Comparison of ENCODE assay signal across 6 worm cellular contexts in genomic region chrV:15515365-15515764, ce11.
A peak's percentile ranks its signal among the peaks of the same experiment; 100 is the strongest.
TF ChIP-seq lines count a peak whose summit lies in the region.

No protein-coding gene starts in this region.

TF ChIP-seq in whole organism, L1 larva, 84 proteins besides CTCF, POLR2A, EP300 and RAD21:
- peak in 1 of 2 experiments; percentile 52 for TF ChIP-seq lin-35 (GFP tag; optimal IDR thresholded peaks at IDR 0.05; lab: Kevin White, UChicago)
- no peak for TF ChIP-seq F16B12.6 (tag; optimal IDR thresholded peaks at IDR 0.05; lab: Kevin White, UChicago)
- no peak for TF ChIP-seq irx-1 (tag; optimal IDR thresholded peaks at IDR 0.05; lab: Kevin White, UChicago)
- no peak for TF ChIP-seq efl-1 (optimal IDR thresholded peaks at IDR 0.05; lab: Kevin White, UChicago)
- peak in 1 of 2 experiments; percentile 90 for TF ChIP-seq efl-1 (GFP tag; optimal IDR thresholded peaks at IDR 0.05 in 1 of 2; lab: Kevin White, UChicago)
- peak; percentile 2 for TF ChIP-seq lin-14 (GFP tag; optimal IDR thresholded peaks at IDR 0.05; lab: Kevin White, UChicago)
- TF ChIP-seq ceh-90 (tag; optimal IDR thresholded peaks at IDR 0.05; lab: Kevin White, UChicago): no peak
- TF ChIP-seq nhr-71 (tag; optimal IDR thresholded peaks at IDR 0.05; lab: Kevin White, UChicago): peak; percentile 19
- TF ChIP-seq isw-1 (GFP tag; IDR thresholded peaks at IDR 0.05; lab: Robert Waterston, UW): no peak
- no peak for TF ChIP-seq zag-1 (tag; optimal IDR thresholded peaks at IDR 0.05; lab: Kevin White, UChicago)
- TF ChIP-seq mdl-1 (tag; optimal IDR thresholded peaks at IDR 0.05; lab: Kevin White, UChicago): no peak
- peak; percentile 53 for TF ChIP-seq rnt-1 (tag; optimal IDR thresholded peaks at IDR 0.05; lab: Kevin White, UChicago)
- no peak for TF ChIP-seq ztf-11 (tag; optimal IDR thresholded peaks at IDR 0.05; lab: Kevin White, UChicago)
- TF ChIP-seq unc-62 (GFP tag; optimal IDR thresholded peaks at IDR 0.05; lab: Kevin White, UChicago): no peak

TF ChIP-seq in whole organism, L2 larva, 48 proteins besides CTCF, POLR2A, EP300 and RAD21 (continues in another document):
- TF ChIP-seq blmp-1 (tag; optimal IDR thresholded peaks at IDR 0.05; lab: Kevin White, UChicago; ENCODE audit: insufficient read depth) (no peak), nhr-12 (tag; optimal IDR thresholded peaks at IDR 0.05; lab: Kevin White, UChicago) (no peak), lsy-2 (tag; optimal IDR thresholded peaks at IDR 0.05; lab: Kevin White, UChicago) (peak in 1 of 2 experiments; percentile 13), lin-11 (tag; optimal IDR thresholded peaks at IDR 0.05; lab: Kevin White, UChicago) (no peak), lin-13 (GFP tag; optimal IDR thresholded peaks at IDR 0.05; lab: Kevin White, UChicago) (no peak), ceh-82 (tag; optimal IDR thresholded peaks at IDR 0.05; lab: Kevin White, UChicago) (no peak), C34F6.9 (tag; optimal IDR thresholded peaks at IDR 0.05; lab: Kevin White, UChicago) (no peak), crh-2 (tag; optimal IDR thresholded peaks at IDR 0.05; lab: Kevin White, UChicago) (no peak), ztf-1 (GFP tag; conservative IDR thresholded peaks at IDR 0.05; lab: Robert Waterston, UW) (no peak), ztf-11 (tag; optimal IDR thresholded peaks at IDR 0.05; lab: Kevin White, UChicago) (no peak), zag-1 (tag; optimal IDR thresholded peaks at IDR 0.05; lab: Kevin White, UChicago) (no peak), unc-39 (tag; optimal IDR thresholded peaks at IDR 0.05; lab: Kevin White, UChicago) (no peak), fos-1 (tag; optimal IDR thresholded peaks at IDR 0.05; lab: Kevin White, UChicago) (peak; percentile 2), elt-1 (tag; optimal IDR thresholded peaks at IDR 0.05; lab: Kevin White, UChicago) (no peak), unc-62 (GFP tag; optimal IDR thresholded peaks at IDR 0.05; lab: Kevin White, UChicago) (no peak), nhr-25 (tag; optimal IDR thresholded peaks at IDR 0.05; lab: Kevin White, UChicago) (no peak), mbf-1 (tag; optimal IDR thresholded peaks at IDR 0.05; lab: Kevin White, UChicago) (no peak)

TF ChIP-seq in whole organism, L3 larva, 47 proteins besides CTCF, POLR2A, EP300 and RAD21:
- TF ChIP-seq nfya-1 (tag; optimal IDR thresholded peaks at IDR 0.05; lab: Kevin White, UChicago; ENCODE audit: insufficient read depth) (no peak), elt-2 (tag; optimal IDR thresholded peaks at IDR 0.05; lab: Kevin White, UChicago) (peak; percentile 36), pqm-1 (tag; optimal IDR thresholded peaks at IDR 0.05; lab: Kevin White, UChicago) (peak; percentile 54)

TF ChIP-seq in whole organism, L4 larva, 104 proteins besides CTCF, POLR2A, EP300 and RAD21 (continues in another document):
- TF ChIP-seq hlh-30 (tag; optimal IDR thresholded peaks at IDR 0.05; lab: Kevin White, UChicago; ENCODE audit: insufficient read depth) (peak; percentile 18), mxl-2 (GFP tag; conservative IDR thresholded peaks at IDR 0.05; lab: Robert Waterston, UW) (0 out of 2 replicates have a peak, but pooled peaks have one; percentile 36), vab-7 (GFP tag; IDR thresholded peaks at IDR 0.05; lab: Robert Waterston, UW) (peak; percentile 59), madf-9 (GFP tag; conservative IDR thresholded peaks at IDR 0.05; lab: Robert Waterston, UW) (peak; percentile 52; the same call in 1 of the 2 replicates), nhr-6 (tag; optimal IDR thresholded peaks at IDR 0.05; lab: Kevin White, UChicago) (no peak), fos-1 (tag; optimal IDR thresholded peaks at IDR 0.05; lab: Kevin White, UChicago) (no peak), daf-19 (GFP tag; conservative IDR thresholded peaks at IDR 0.05; lab: Robert Waterston, UW) (no peak), F26F4.8 (GFP tag; conservative IDR thresholded peaks at IDR 0.05; lab: Robert Waterston, UW) (no peak), ceh-20 (GFP tag; IDR thresholded peaks at IDR 0.05; lab: Robert Waterston, UW) (no peak), dpl-1 (GFP tag; optimal IDR thresholded peaks at IDR 0.05; lab: Kevin White, UChicago) (no peak), arid-1 (GFP tag; conservative IDR thresholded peaks at IDR 0.05; lab: Robert Waterston, UW) (no peak), lim-7 (GFP tag; IDR thresholded peaks at IDR 0.05; lab: Robert Waterston, UW) (peak; percentile 52; the same call in 1 of the 2 replicates), ama-1 (optimal IDR thresholded peaks at IDR 0.05; lab: Kevin White, UChicago) (no peak), jun-1 (tag; optimal IDR thresholded peaks at IDR 0.05; lab: Kevin White, UChicago) (no peak), Y48G9A.11 (GFP tag; IDR thresholded peaks at IDR 0.05; lab: Robert Waterston, UW) (peak; percentile 31; the same call in 1 of the 2 replicates), mes-2 (tag; optimal IDR thresholded peaks at IDR 0.05; lab: Kevin White, UChicago; ENCODE audit: poor library complexity, severe bottlenecking) (peak; percentile 34), spr-1 (tag; optimal IDR thresholded peaks at IDR 0.05; lab: Kevin White, UChicago) (no peak), zip-2 (tag; optimal IDR thresholded peaks at IDR 0.05; lab: Kevin White, UChicago) (no peak), gei-8 (GFP tag; optimal IDR thresholded peaks at IDR 0.05; lab: Kevin White, UChicago) (no peak), mxl-3 (GFP tag; optimal IDR thresholded peaks at IDR 0.05; lab: Kevin White, UChicago) (no peak)

TF ChIP-seq in whole organism, late embryonic, 69 proteins besides CTCF, POLR2A, EP300 and RAD21:
- TF ChIP-seq ceh-18 (tag; optimal IDR thresholded peaks at IDR 0.05; lab: Kevin White, UChicago) (no peak), ceh-19 (GFP tag; optimal IDR thresholded peaks at IDR 0.05; lab: Kevin White, UChicago) (no peak), gmeb-2 (tag; optimal IDR thresholded peaks at IDR 0.05; lab: Kevin White, UChicago) (no peak), F13H6.1 (tag; optimal IDR thresholded peaks at IDR 0.05; lab: Kevin White, UChicago) (no peak), hlh-15 (tag; optimal IDR thresholded peaks at IDR 0.05; lab: Kevin White, UChicago) (no peak), ceh-6 (GFP tag; optimal IDR thresholded peaks at IDR 0.05; lab: Kevin White, UChicago) (peak; percentile 21), unc-86 (tag; optimal IDR thresholded peaks at IDR 0.05; lab: Kevin White, UChicago) (no peak)

TF ChIP-seq in whole organism, young adult, 124 proteins besides CTCF, POLR2A, EP300 and RAD21 (continues in another document):
- TF ChIP-seq let-526 (GFP tag; IDR thresholded peaks at IDR 0.05; lab: Robert Waterston, UW) (no peak), F23B12.7 (tag; optimal IDR thresholded peaks at IDR 0.05; lab: Kevin White, UChicago; ENCODE audit: insufficient read depth) (peak; percentile 33), B0261.1 (tag; optimal IDR thresholded peaks at IDR 0.05; lab: Kevin White, UChicago) (peak; percentile 77), tbp1 (GFP tag; optimal IDR thresholded peaks at IDR 0.05; lab: Kevin White, UChicago) (peak; percentile 89), akir-1 (GFP tag; optimal IDR thresholded peaks at IDR 0.05; lab: Kevin White, UChicago) (no peak), ztf-26 (tag; optimal IDR thresholded peaks at IDR 0.05; lab: Kevin White, UChicago) (peak; percentile 13), hmg-1.2 (GFP tag; IDR thresholded peaks at IDR 0.05; lab: Robert Waterston, UW) (peak; percentile 41; the same call in 1 of the 2 replicates), snpc-1.3 (tag; optimal IDR thresholded peaks at IDR 0.05; lab: Kevin White, UChicago; ENCODE audit: insufficient read depth) (no peak), K11D2.4 (GFP tag; IDR thresholded peaks at IDR 0.05; lab: Robert Waterston, UW) (no peak), attf-6 (GFP tag; IDR thresholded peaks at IDR 0.05; lab: Robert Waterston, UW) (no peak), nhr-90 (tag; optimal IDR thresholded peaks at IDR 0.05; lab: Kevin White, UChicago) (peak; percentile 51), C06A6.2 (GFP tag; conservative IDR thresholded peaks at IDR 0.05; lab: Robert Waterston, UW) (no peak), rcor-1 (GFP tag; IDR thresholded peaks at IDR 0.05; lab: Robert Waterston, UW) (no peak), zim-3 (tag; optimal IDR thresholded peaks at IDR 0.05; lab: Kevin White, UChicago) (peak; percentile 54), madf-3 (GFP tag; IDR thresholded peaks at IDR 0.05; lab: Robert Waterston, UW) (no peak), nfya-2 (GFP tag; IDR thresholded peaks at IDR 0.05; lab: Robert Waterston, UW) (no peak), aptf-3 (GFP tag; IDR thresholded peaks at IDR 0.05; lab: Robert Waterston, UW) (no peak), pbrm-1 (GFP tag; IDR thresholded peaks at IDR 0.05; lab: Robert Waterston, UW) (peak; percentile 63), C17E4.6 (GFP tag; IDR thresholded peaks at IDR 0.05; lab: Robert Waterston, UW) (no peak), ceh-91 (GFP tag; IDR thresholded peaks at IDR 0.05; lab: Robert Waterston, UW) (no peak), rpc-1 (optimal IDR thresholded peaks at IDR 0.05; lab: Kevin White, UChicago) (peak; percentile 47), rpc-1 (tag; optimal IDR thresholded peaks at IDR 0.05; lab: Kevin White, UChicago) (peak; percentile 73), snpc-1.1 (tag; optimal IDR thresholded peaks at IDR 0.05; lab: Kevin White, UChicago; ENCODE audit: insufficient read depth) (no peak), snpc-4 (GFP tag; optimal IDR thresholded peaks at IDR 0.05; lab: Kevin White, UChicago) (no peak), snpc-4 (tag; optimal IDR thresholded peaks at IDR 0.05; lab: Kevin White, UChicago) (peak in 1 of 4 experiments; percentile 45), nhr-80 (tag; optimal IDR thresholded peaks at IDR 0.05; lab: Kevin White, UChicago) (peak; percentile 17), lin-40 (tag; optimal IDR thresholded peaks at IDR 0.05; lab: Kevin White, UChicago) (no peak), lsl-1 (GFP tag; optimal IDR thresholded peaks at IDR 0.05; lab: Kevin White, UChicago) (peak; percentile 40), lsy-27 (tag; optimal IDR thresholded peaks at IDR 0.05; lab: Kevin White, UChicago; ENCODE audit: borderline replicate concordance, insufficient read depth) (no peak), ZK185.1 (tag; optimal IDR thresholded peaks at IDR 0.05; lab: Kevin White, UChicago; ENCODE audit: poor library complexity, severe bottlenecking) (no peak), ceh-27 (GFP tag; optimal IDR thresholded peaks at IDR 0.05; lab: Kevin White, UChicago) (peak; percentile 39), zfh-2 (GFP tag; conservative IDR thresholded peaks at IDR 0.05; lab: Robert Waterston, UW) (peak; percentile 50; the same call in 1 of the 2 replicates), die-1 (tag; optimal IDR thresholded peaks at IDR 0.05; lab: Kevin White, UChicago) (peak; percentile 40), hsf-1 (GFP tag; IDR thresholded peaks at IDR 0.05; lab: Robert Waterston, UW) (0 out of 2 replicates have a peak, but pooled peaks have one; percentile 10), aptf-2 (GFP tag; conservative IDR thresholded peaks at IDR 0.05; lab: Robert Waterston, UW) (0 out of 2 replicates have a peak, but pooled peaks have one; percentile 32), D2030.7 (GFP tag; IDR thresholded peaks at IDR 0.05; lab: Robert Waterston, UW) (peak; percentile 66), dox-1 (GFP tag; IDR thresholded peaks at IDR 0.05; lab: Robert Waterston, UW) (peak; percentile 77)
